Worm (Caenorhabditis elegans) whole organism, early embryonic: ENCODE results near the gene srlf-30.

Experiments used
- B0310.2 ChIP-seq: sonication (generic microtip); optimal IDR thresholded peaks from 2 replicates; lab custom pipeline; 2016; ENCODE audit warnings: mild to moderate bottlenecking, missing genetic modification characterization, missing compliant biosample characterization
- F13C5.2 ChIP-seq: sonication (generic microtip); optimal IDR thresholded peaks from 2 replicates; lab custom pipeline; 2017; ENCODE audit warnings: mild to moderate bottlenecking, missing genetic modification characterization, inconsistent platforms, missing compliant biosample characterization
- aly-1 ChIP-seq: sonication (generic microtip); optimal IDR thresholded peaks from 2 replicates; lab custom pipeline; 2016; ENCODE audit warnings: missing genetic modification characterization, missing compliant biosample characterization
- ama-1 ChIP-seq: fragments of 150-350 bp; optimal IDR thresholded peaks from 2 replicates; lab custom pipeline; 2014
- ceh-13 ChIP-seq: fragments of 200-800 bp; sonication (Bioruptor generic); optimal IDR thresholded peaks from 2 replicates; lab custom pipeline; 2018; ENCODE audit warnings: mild to moderate bottlenecking, missing genetic modification characterization, missing compliant biosample characterization
- ceh-36 ChIP-seq: sonication (generic microtip); optimal IDR thresholded peaks from 2 replicates; lab custom pipeline; 2016; ENCODE audit warnings: missing genetic modification characterization, inconsistent platforms, missing compliant biosample characterization
- ets-7 ChIP-seq: sonication (generic microtip); optimal IDR thresholded peaks from 2 replicates; lab custom pipeline; 2016; ENCODE audit warnings: missing genotype, missing genetic modification characterization, missing compliant biosample characterization
- flt-1 ChIP-seq: fragments of 200-800 bp; sonication (Bioruptor generic); IDR thresholded peaks from 2 replicates; pipeline ENCODE4 v1.3.6; 2022; ENCODE audit warnings: missing genetic modification characterization, missing compliant biosample characterization
- hmbx-1 ChIP-seq: sonication (generic microtip); optimal IDR thresholded peaks from 2 replicates; lab custom pipeline; 2016; ENCODE audit warnings: mild to moderate bottlenecking, missing genetic modification characterization, missing compliant biosample characterization
- hmg-4 ChIP-seq: fragments of 200-800 bp; sonication (Bioruptor generic); optimal IDR thresholded peaks from 2 replicates; lab custom pipeline; 2018; ENCODE audit warnings: mild to moderate bottlenecking, missing genetic modification characterization, missing compliant biosample characterization
- hnd-1 ChIP-seq: sonication (generic microtip); optimal IDR thresholded peaks from 2 replicates; lab custom pipeline; 2016; ENCODE audit warnings: missing genetic modification characterization, missing compliant biosample characterization
- pes-1 ChIP-seq: fragments of 200-800 bp; sonication (Bioruptor generic); IDR thresholded peaks from 2 replicates; pipeline ENCODE4 v1.3.6; 2022; ENCODE audit warnings: missing genetic modification reagents, missing genetic modification characterization, missing compliant biosample characterization
- scrt-1 ChIP-seq: fragments of 200-800 bp; sonication (Bioruptor generic); IDR thresholded peaks from 2 replicates; pipeline ENCODE4 v1.3.6; 2022; ENCODE audit warnings: missing genetic modification characterization, missing compliant biosample characterization
- sea-1 ChIP-seq: fragments of 200-800 bp; sonication (Bioruptor generic); conservative IDR thresholded peaks from 2 replicates; pipeline ENCODE4 v1.3.6; 2022; ENCODE audit warnings: missing genetic modification characterization, missing compliant biosample characterization
- tbx-11 ChIP-seq: fragments of 200-800 bp; sonication (Bioruptor generic); IDR thresholded peaks from 2 replicates; pipeline ENCODE4 v1.3.6; 2022; ENCODE audit warnings: missing genetic modification characterization, missing compliant biosample characterization
- tbx-37 ChIP-seq: fragments of 200-800 bp; sonication (Bioruptor generic); conservative IDR thresholded peaks from 2 replicates; pipeline ENCODE4 v1.3.6; 2022; ENCODE audit warnings: missing genetic modification reagents, missing genetic modification characterization, missing compliant biosample characterization
- tra-4 ChIP-seq: sonication (generic microtip); optimal IDR thresholded peaks from 2 replicates; lab custom pipeline; 2017; ENCODE audit warnings: missing genetic modification characterization, missing compliant biosample characterization

srlf-30 gene

DNA sequence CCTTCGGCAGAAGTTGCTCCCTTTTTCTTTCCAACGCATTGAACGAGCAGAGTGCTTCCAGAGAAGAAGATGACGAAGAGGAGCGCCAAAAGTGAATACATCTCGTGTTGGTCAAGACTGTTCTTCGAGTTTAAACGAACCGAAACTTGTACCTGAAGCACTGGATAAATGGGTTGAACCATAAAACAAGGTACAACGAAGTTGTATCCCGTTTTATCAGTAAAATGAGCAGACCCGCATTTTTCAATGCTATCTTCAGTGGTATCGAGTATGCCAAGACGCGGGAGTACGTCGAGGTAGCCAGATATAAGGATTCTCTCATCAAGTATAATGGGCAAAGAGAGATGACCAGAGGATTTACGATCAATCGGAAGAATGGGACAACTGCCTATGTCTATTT is 12.9 kb upstream of the srlf-30 start, which contains the start of gene F13E9.16:
TSS of gene F13E9.16 (minus strand) at position 101 of the 400 bp plus-strand sequence.
- no peak for TF ChIP-seq pes-1 (GFP tag; lab: Robert Waterston, UW)
- TF ChIP-seq flt-1 (GFP tag; lab: Robert Waterston, UW) = no peak
- TF ChIP-seq ets-7 (tag; lab: Kevin White, UChicago) = no peak
- TF ChIP-seq ama-1 (lab: Kevin White, UChicago) = no peak
- no peak for TF ChIP-seq tbx-37 (GFP tag; lab: Robert Waterston, UW)
- no peak for TF ChIP-seq ceh-36 (tag; lab: Kevin White, UChicago)
- TF ChIP-seq scrt-1 (GFP tag; lab: Robert Waterston, UW) = no peak
- TF ChIP-seq hmg-4 = no peak
- no peak for TF ChIP-seq hmbx-1 (tag; lab: Kevin White, UChicago)
- TF ChIP-seq aly-1 (tag; lab: Kevin White, UChicago) = no peak
- no peak for TF ChIP-seq sea-1 (GFP tag; lab: Robert Waterston, UW)
- TF ChIP-seq tra-4 (tag; lab: Kevin White, UChicago) = no peak
- TF ChIP-seq hnd-1 = no peak
- TF ChIP-seq tbx-11 = no peak
- TF ChIP-seq ceh-13 (GFP tag; lab: Kevin White, UChicago) = no peak
- TF ChIP-seq F13C5.2 = no peak
- no peak for TF ChIP-seq B0310.2 (tag; lab: Kevin White, UChicago)

DNA sequence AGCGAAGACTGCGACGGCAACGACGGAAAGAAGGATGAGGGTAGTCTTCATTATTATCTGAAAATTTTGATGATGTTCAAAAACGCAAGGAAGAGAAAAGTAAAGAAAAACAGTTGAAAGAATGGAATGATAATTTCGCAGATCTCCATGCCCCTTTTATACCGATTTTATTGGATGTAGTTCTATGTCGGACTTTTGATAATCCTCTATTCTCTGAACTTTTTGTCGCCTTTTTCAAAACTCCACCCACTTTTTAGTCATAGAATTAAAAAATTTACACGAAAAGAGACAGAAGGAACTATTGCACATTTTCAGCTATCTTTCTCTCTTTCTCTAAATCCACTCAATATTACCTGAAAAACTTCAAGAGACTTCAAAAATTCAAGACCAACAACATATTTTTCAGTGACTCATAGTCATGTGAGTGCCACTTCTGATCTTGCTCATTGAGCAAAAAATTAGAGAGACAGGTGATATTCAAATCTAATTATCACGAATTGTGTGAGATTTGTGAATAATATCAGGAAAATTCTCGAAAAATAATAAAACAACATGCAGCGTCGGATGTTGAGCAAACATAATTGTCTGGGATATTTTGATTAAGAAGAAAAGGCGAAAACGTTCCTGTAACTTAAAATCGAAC is 10.2 kb upstream of the srlf-30 start, which contains the start of gene F13E9.15:
TSS of gene F13E9.15 (minus strand) at position 51 of the 643 bp plus-strand sequence.
- TF ChIP-seq aly-1 (tag; lab: Kevin White, UChicago) = no peak
- no peak for TF ChIP-seq ceh-13 (GFP tag; lab: Kevin White, UChicago)
- no peak for TF ChIP-seq ets-7 (tag; lab: Kevin White, UChicago)
- TF ChIP-seq tra-4 (tag; lab: Kevin White, UChicago) = no peak
- TF ChIP-seq hmbx-1 (tag; lab: Kevin White, UChicago) = no peak
- no peak for TF ChIP-seq hnd-1
- TF ChIP-seq tbx-11 = no peak
- TF ChIP-seq flt-1 (GFP tag; lab: Robert Waterston, UW) = no peak
- no peak for TF ChIP-seq F13C5.2
- no peak for TF ChIP-seq B0310.2 (tag; lab: Kevin White, UChicago)
- no peak for TF ChIP-seq ama-1 (lab: Kevin White, UChicago)
- no peak for TF ChIP-seq scrt-1 (GFP tag; lab: Robert Waterston, UW)
- no peak for TF ChIP-seq sea-1 (GFP tag; lab: Robert Waterston, UW)
- TF ChIP-seq pes-1 (GFP tag; lab: Robert Waterston, UW) = no peak
- no peak for TF ChIP-seq hmg-4
- TF ChIP-seq tbx-37 (GFP tag; lab: Robert Waterston, UW) = no peak
- TF ChIP-seq ceh-36 (tag; lab: Kevin White, UChicago) = no peak

DNA sequence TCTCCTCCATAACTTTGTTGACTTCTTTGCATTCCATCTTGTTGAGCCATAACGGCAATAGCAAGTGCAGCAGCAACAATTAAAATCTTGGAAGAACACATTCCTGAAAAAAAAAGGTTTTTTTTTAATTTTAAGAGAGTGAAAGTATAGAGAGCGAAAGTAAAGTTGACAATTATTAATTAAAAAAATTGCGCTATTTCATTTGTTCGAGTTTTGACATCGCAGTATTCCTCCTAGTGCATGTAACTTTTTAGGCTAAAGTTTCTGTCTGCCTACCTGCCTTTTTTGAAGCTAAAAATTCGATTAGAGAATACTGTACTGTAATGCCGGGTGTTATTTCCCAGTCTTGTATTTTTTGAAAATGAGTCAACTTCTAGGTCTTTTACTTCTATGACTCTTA is 8.2 kb upstream of the srlf-30 start, which contains the start of gene srlf-12:
TSS of gene srlf-12 (minus strand) at position 101 of the 400 bp plus-strand sequence.
- no peak for TF ChIP-seq flt-1 (GFP tag; lab: Robert Waterston, UW)
- TF ChIP-seq aly-1 (tag; lab: Kevin White, UChicago) = no peak
- no peak for TF ChIP-seq hnd-1
- no peak for TF ChIP-seq hmg-4
- TF ChIP-seq ama-1 (lab: Kevin White, UChicago) = no peak
- TF ChIP-seq B0310.2 (tag; lab: Kevin White, UChicago) = no peak
- TF ChIP-seq scrt-1 (GFP tag; lab: Robert Waterston, UW) = no peak
- no peak for TF ChIP-seq F13C5.2
- TF ChIP-seq hmbx-1 (tag; lab: Kevin White, UChicago) = no peak
- no peak for TF ChIP-seq tbx-11
- TF ChIP-seq ets-7 (tag; lab: Kevin White, UChicago) = no peak
- no peak for TF ChIP-seq ceh-13 (GFP tag; lab: Kevin White, UChicago)
- TF ChIP-seq tra-4 (tag; lab: Kevin White, UChicago) = no peak
- TF ChIP-seq ceh-36 (tag; lab: Kevin White, UChicago) = no peak
- TF ChIP-seq tbx-37 (GFP tag; lab: Robert Waterston, UW) = no peak
- TF ChIP-seq sea-1 (GFP tag; lab: Robert Waterston, UW) = no peak
- no peak for TF ChIP-seq pes-1 (GFP tag; lab: Robert Waterston, UW)

DNA sequence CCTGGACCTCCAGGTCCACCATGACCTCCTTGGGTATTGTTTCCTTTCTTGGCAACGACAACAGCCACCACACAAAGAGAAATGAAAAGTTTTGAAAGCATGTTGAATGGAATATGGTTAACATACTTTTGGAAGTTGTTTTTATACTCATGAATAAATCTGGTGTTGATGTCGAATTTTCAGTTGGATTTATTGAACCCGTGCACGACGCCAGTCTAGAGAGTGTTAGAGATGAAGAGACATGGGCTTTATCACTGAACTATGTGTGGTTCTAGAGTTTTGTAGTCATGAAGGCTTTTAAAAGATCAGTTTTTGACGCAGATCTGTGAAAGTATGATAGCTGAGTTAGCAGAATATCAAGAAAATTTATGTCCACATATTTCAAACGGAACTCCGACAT is 5.9 kb upstream of the srlf-30 start, which contains the start of gene srlf-14:
TSS of gene srlf-14 (minus strand) at position 101 of the 400 bp plus-strand sequence.
- TF ChIP-seq ets-7 (tag; lab: Kevin White, UChicago) (no peak), sea-1 (GFP tag; lab: Robert Waterston, UW) (no peak), F13C5.2 (no peak), ceh-36 (tag; lab: Kevin White, UChicago) (no peak), pes-1 (GFP tag; lab: Robert Waterston, UW) (no peak), ama-1 (lab: Kevin White, UChicago) (no peak), hmg-4 (no peak), ceh-13 (GFP tag; lab: Kevin White, UChicago) (no peak), hnd-1 (no peak)

DNA sequence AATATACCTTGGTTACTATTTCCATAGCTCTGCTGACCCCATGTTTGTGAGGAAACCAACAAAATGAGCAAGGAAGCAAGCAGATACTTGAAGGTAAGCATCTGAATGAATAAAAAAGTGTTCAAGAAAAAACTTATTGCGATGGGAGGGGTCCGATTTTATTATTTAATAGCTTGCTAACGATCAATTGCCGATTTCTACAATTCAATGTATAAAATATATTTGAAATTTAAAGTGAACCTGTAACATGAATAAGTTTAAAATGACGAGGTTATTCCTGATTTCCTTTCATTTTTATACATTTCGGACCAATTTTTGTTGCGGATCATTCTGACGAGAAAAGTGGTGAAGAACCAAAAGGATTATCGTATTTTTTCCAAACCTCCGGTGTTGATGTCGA is 3.7 kb upstream of the srlf-30 start, which contains the start of gene srlf-13:
TSS of gene srlf-13 (minus strand) at position 101 of the 400 bp plus-strand sequence.
- TF ChIP-seq ama-1 (lab: Kevin White, UChicago) = no peak
- TF ChIP-seq scrt-1 (GFP tag; lab: Robert Waterston, UW) = no peak
- TF ChIP-seq tra-4 (tag; lab: Kevin White, UChicago) = no peak
- TF ChIP-seq aly-1 (tag; lab: Kevin White, UChicago) = no peak
- no peak for TF ChIP-seq hmbx-1 (tag; lab: Kevin White, UChicago)
- TF ChIP-seq flt-1 (GFP tag; lab: Robert Waterston, UW) = no peak
- no peak for TF ChIP-seq pes-1 (GFP tag; lab: Robert Waterston, UW)
- no peak for TF ChIP-seq hnd-1
- no peak for TF ChIP-seq B0310.2 (tag; lab: Kevin White, UChicago)

DNA sequence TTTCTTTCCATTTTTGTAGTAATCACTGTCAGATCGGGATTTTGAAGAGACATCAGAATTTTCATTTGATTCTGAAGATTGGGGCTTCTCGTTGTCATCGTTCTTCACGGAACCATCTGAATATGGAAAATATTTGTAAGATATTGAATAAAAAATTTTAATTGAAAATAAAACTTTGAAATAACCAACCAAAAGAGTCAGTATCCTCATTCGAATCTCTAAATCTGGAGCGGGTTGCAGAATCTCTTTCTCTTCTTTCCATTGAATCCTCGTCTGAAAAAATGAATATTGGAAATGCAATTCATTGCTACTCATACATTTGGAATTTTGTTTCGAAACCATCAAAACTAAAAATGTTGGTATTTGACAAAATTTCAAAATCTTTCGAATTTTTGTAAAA is 2.0 kb upstream of the srlf-30 start:
- TF ChIP-seq F13C5.2 (no peak), B0310.2 (tag; lab: Kevin White, UChicago) (no peak), hmg-4 (no peak), aly-1 (tag; lab: Kevin White, UChicago) (no peak), ceh-36 (tag; lab: Kevin White, UChicago) (no peak), ets-7 (tag; lab: Kevin White, UChicago) (no peak), pes-1 (GFP tag; lab: Robert Waterston, UW) (no peak), sea-1 (GFP tag; lab: Robert Waterston, UW) (no peak), ceh-13 (GFP tag; lab: Kevin White, UChicago) (no peak), tra-4 (tag; lab: Kevin White, UChicago) (no peak), scrt-1 (GFP tag; lab: Robert Waterston, UW) (no peak), hmbx-1 (tag; lab: Kevin White, UChicago) (no peak), ama-1 (lab: Kevin White, UChicago) (no peak), flt-1 (GFP tag; lab: Robert Waterston, UW) (no peak), hnd-1 (no peak), tbx-37 (GFP tag; lab: Robert Waterston, UW) (no peak), tbx-11 (no peak)
